Worm (Caenorhabditis elegans) whole organism, L1 larva: ENCODE results near the gene nhl-2.

Experiments
- alr-1 ChIP-seq: fragments of 200-800 bp; sonication (Bioruptor generic); optimal IDR thresholded peaks from 2 replicates; lab custom pipeline; 2018; ENCODE audit warnings: borderline replicate concordance, mild to moderate bottlenecking, missing genetic modification characterization, missing compliant biosample characterization
- ceh-8 ChIP-seq: fragments of 200-800 bp; sonication (Bioruptor generic); optimal IDR thresholded peaks from 2 replicates; lab custom pipeline; 2018; ENCODE audit warnings: mild to moderate bottlenecking, missing genetic modification characterization, moderate library complexity, missing compliant biosample characterization
- egl-27 ChIP-seq, 2 experiments: fragments of 150-350 bp in 1 of 2; sonication (generic microtip); optimal IDR thresholded peaks; 3 replicates each; lab custom pipeline; 2017 to 2018; ENCODE audit warnings: missing biosample characterization in 2 of 2, missing genetic modification characterization in 2 of 2, missing genetic modification reagents in 2 of 2
- lin-35 ChIP-seq, 2 experiments: fragments of 150-350 bp; optimal IDR thresholded peaks; 2 replicates each; lab custom pipeline; 2014; ENCODE audit warnings: missing biosample characterization in 2 of 2, missing genetic modification characterization in 2 of 2, missing genetic modification reagents in 2 of 2
- lin-39 ChIP-seq: fragments of 150-350 bp; optimal IDR thresholded peaks from 2 replicates; lab custom pipeline; 2014; ENCODE audit warnings: missing biosample characterization, missing genetic modification reagents, missing genetic modification characterization
- nhr-237 ChIP-seq: fragments of 150-350 bp; optimal IDR thresholded peaks from 2 replicates; lab custom pipeline; 2014; ENCODE audit warnings: missing biosample characterization, missing genetic modification characterization
- sptf-1 ChIP-seq: fragments of 150-350 bp; optimal IDR thresholded peaks from 2 replicates; lab custom pipeline; 2014; ENCODE audit warnings: missing biosample characterization, missing genetic modification characterization
- unc-62 ChIP-seq: fragments of 150-350 bp; optimal IDR thresholded peaks from 2 replicates; lab custom pipeline; 2014; ENCODE audit warnings: missing biosample characterization, missing genetic modification reagents, missing genetic modification characterization
- unc-98 ChIP-seq: fragments of 200-800 bp; sonication (Bioruptor generic); IDR thresholded peaks from 2 replicates; pipeline ENCODE4 v1.3.6; 2022; ENCODE audit warnings: missing genetic modification characterization, missing compliant biosample characterization
- ztf-11 ChIP-seq, 2 experiments: sonication (generic microtip); optimal IDR thresholded peaks; 2 replicates each; lab custom pipeline; 2016 to 2017; ENCODE audit warnings: missing genetic modification characterization in 2 of 2, missing biosample characterization in 1 of 2, missing compliant biosample characterization in 1 of 2
- ztf-4 ChIP-seq: fragments of 150-350 bp; optimal IDR thresholded peaks from 2 replicates; lab custom pipeline; 2014; ENCODE audit warnings: missing biosample characterization, missing genetic modification characterization

DNA sequence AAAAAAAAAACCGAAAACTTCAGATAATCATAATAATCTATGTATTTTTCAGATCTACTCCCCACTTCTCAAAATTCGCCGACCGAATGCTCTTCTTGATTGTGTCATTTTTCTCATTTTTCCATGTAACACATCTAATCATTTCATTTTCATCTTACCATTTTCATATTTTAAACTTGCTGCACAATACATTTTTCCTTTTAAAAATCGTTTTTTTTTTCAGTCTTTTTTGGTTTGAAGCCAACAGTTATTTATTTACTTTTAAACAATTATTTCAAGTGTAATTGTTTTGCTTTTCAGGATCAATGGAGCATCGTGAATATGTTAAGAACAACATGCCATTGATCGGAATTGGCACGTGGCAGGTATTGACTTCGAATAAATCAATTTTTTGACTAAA, 39.8 kb downstream of the nhl-2 start, which contains the start of gene C35D10.6:
- TF ChIP-seq sptf-1 (tag; lab: Kevin White, UChicago) = no peak
- TF ChIP-seq unc-98 (GFP tag; lab: Robert Waterston, UW) = no peak
- no peak for TF ChIP-seq unc-62 (GFP tag; lab: Kevin White, UChicago)
- TF ChIP-seq alr-1 (tag; lab: Kevin White, UChicago) = no peak
- TF ChIP-seq egl-27 (tag; optimal IDR thresholded peaks at IDR 0.05; lab: Kevin White, UChicago) = no peak
- TF ChIP-seq ztf-11 (tag; optimal IDR thresholded peaks at IDR 0.05; lab: Kevin White, UChicago) = no peak
- TF ChIP-seq nhr-237 (tag; lab: Kevin White, UChicago) = no peak
- TF ChIP-seq ztf-4 (tag; lab: Kevin White, UChicago) = no peak
- no peak for TF ChIP-seq ceh-8 (GFP tag; lab: Kevin White, UChicago)
- TF ChIP-seq lin-39 = no peak
- no peak for TF ChIP-seq lin-35 (GFP tag; optimal IDR thresholded peaks at IDR 0.05; lab: Kevin White, UChicago)
